Worm (Caenorhabditis elegans) whole organism, midembryonic: ENCODE results near the gene marc-2.

Experiments used
- ref-1 ChIP-seq: fragments of 200-800 bp; sonication (Bioruptor generic); conservative IDR thresholded peaks from 2 replicates; pipeline ENCODE4 v1.3.6; 2022; ENCODE audit warnings: missing genetic modification reagents, missing genetic modification characterization, missing compliant biosample characterization
- tab-1 ChIP-seq: fragments of 200-800 bp; sonication (Bioruptor generic); IDR thresholded peaks from 2 replicates; pipeline ENCODE4 v1.3.6; 2022; ENCODE audit warnings: missing genetic modification characterization, missing compliant biosample characterization

- no peak for TF ChIP-seq ref-1 (GFP tag; lab: Robert Waterston, UW)
- TF ChIP-seq tab-1 (GFP tag; lab: Robert Waterston, UW): no peak
These were observed 4.2 kb upstream of the marc-2 start, which contains the start of gene D2089.3 for ce11 chrII:10665031-10665430.
